Fruit fly (Drosophila melanogaster) whole organism, embryonic: ENCODE results near the gene Pvf1.

Source experiments
- Antp ChIP-seq: fragments of 200-800 bp; sonication (Bioruptor generic); optimal IDR thresholded peaks from 3 replicates; lab custom pipeline; 2016; ENCODE audit warnings: missing biosample characterization, missing genetic modification characterization
- Asciz ChIP-seq: fragments of 200-800 bp; sonication (Bioruptor generic); optimal IDR thresholded peaks from 2 replicates; lab custom pipeline; 2017; ENCODE audit warnings: missing biosample characterization, mild to moderate bottlenecking, missing genetic modification characterization, missing genetic modification reagents
- Blimp-1 ChIP-seq: fragments of 200-800 bp; sonication (Bioruptor generic); optimal IDR thresholded peaks from 3 replicates; lab custom pipeline; 2018; ENCODE audit warnings: missing biosample characterization, missing genetic modification characterization, mild to moderate bottlenecking, moderate library complexity, missing genetic modification reagents
- CG10565 ChIP-seq: fragments of 200-800 bp; sonication (Bioruptor generic); optimal IDR thresholded peaks from 3 replicates; lab custom pipeline; 2016; ENCODE audit warnings: missing biosample characterization, mild to moderate bottlenecking, missing genetic modification characterization
- CG12659 ChIP-seq: fragments of 200-800 bp; sonication (Bioruptor generic); optimal IDR thresholded peaks from 3 replicates; lab custom pipeline; 2017; ENCODE audit warnings: mild to moderate bottlenecking, missing biosample characterization, missing genetic modification reagents, missing genetic modification characterization
- CG12744 ChIP-seq: fragments of 200-800 bp; sonication (Bioruptor generic); optimal IDR thresholded peaks from 2 replicates; lab custom pipeline; 2016; ENCODE audit warnings: missing biosample characterization, missing genetic modification characterization
- CG14014 ChIP-seq: fragments of 200-800 bp; sonication (Bioruptor generic); IDR thresholded peaks from 2 replicates; pipeline ENCODE4 v1.3.6; 2022; ENCODE audit warnings: missing biosample characterization, missing genetic modification characterization
- CG16813 ChIP-seq: fragments of 200-800 bp; sonication (Bioruptor generic); IDR thresholded peaks from 3 replicates; pipeline ENCODE4 v1.3.6; 2022; ENCODE audit warnings: missing biosample characterization, missing genetic modification characterization; ENCODE audit not compliant: partially characterized antibody
- CG16815 ChIP-seq: fragments of 200-800 bp; sonication (Bioruptor generic); optimal IDR thresholded peaks from 3 replicates; lab custom pipeline; 2017; ENCODE audit warnings: missing biosample characterization, mild to moderate bottlenecking, missing genetic modification characterization
- CG17186 ChIP-seq: fragments of 200-800 bp; sonication (Bioruptor generic); optimal IDR thresholded peaks from 3 replicates; lab custom pipeline; 2017; ENCODE audit warnings: missing biosample characterization, missing genetic modification reagents, missing genetic modification characterization
- CG17385 ChIP-seq: fragments of 200-800 bp; sonication (Bioruptor generic); optimal IDR thresholded peaks from 3 replicates; lab custom pipeline; 2018; ENCODE audit warnings: missing biosample characterization, mild to moderate bottlenecking, missing genetic modification characterization
- CG18619 ChIP-seq: fragments of 200-800 bp; sonication (Bioruptor generic); optimal IDR thresholded peaks from 3 replicates; lab custom pipeline; 2017; ENCODE audit warnings: missing biosample characterization, mild to moderate bottlenecking, missing genetic modification characterization
- CG2116 ChIP-seq: fragments of 200-800 bp; sonication (Bioruptor generic); optimal IDR thresholded peaks from 3 replicates; lab custom pipeline; 2018; ENCODE audit warnings: missing biosample characterization, mild to moderate bottlenecking, missing genetic modification characterization
- CG2129 ChIP-seq: fragments of 200-800 bp; sonication (Bioruptor generic); IDR thresholded peaks from 2 replicates; pipeline ENCODE4 v1.3.6; 2022; ENCODE audit warnings: missing biosample characterization, missing genetic modification characterization; ENCODE audit not compliant: partially characterized antibody
- CG2199 ChIP-seq: fragments of 200-800 bp; sonication (Bioruptor generic); IDR thresholded peaks from 3 replicates; pipeline ENCODE4 v1.3.6; 2022; ENCODE audit warnings: missing biosample characterization, missing genetic modification characterization
- CG30020 ChIP-seq: fragments of 200-800 bp; optimal IDR thresholded peaks from 2 replicates; lab custom pipeline; 2019; ENCODE audit warnings: missing biosample characterization, mild to moderate bottlenecking, missing genetic modification characterization, moderate library complexity
- CG3281 ChIP-seq: fragments of 200-800 bp; sonication (Bioruptor generic); optimal IDR thresholded peaks from 3 replicates; lab custom pipeline; 2017; ENCODE audit warnings: missing biosample characterization, mild to moderate bottlenecking, missing genetic modification characterization
- CG4360 ChIP-seq: fragments of 200-800 bp; sonication (Bioruptor generic); IDR thresholded peaks from 2 replicates; pipeline ENCODE4 v1.3.6; 2022; ENCODE audit warnings: missing biosample characterization, missing genetic modification characterization
- CG8089 ChIP-seq: fragments of 200-800 bp; sonication (Bioruptor generic); optimal IDR thresholded peaks from 3 replicates; lab custom pipeline; 2016; ENCODE audit warnings: missing biosample characterization, missing genetic modification characterization
- Deaf1 ChIP-seq: fragments of 200-800 bp; optimal IDR thresholded peaks from 3 replicates; lab custom pipeline; 2019; ENCODE audit warnings: missing biosample characterization, mild to moderate bottlenecking, missing genetic modification characterization, moderate library complexity
- Drgx ChIP-seq: fragments of 200-800 bp; sonication (Bioruptor generic); IDR thresholded peaks from 2 replicates; pipeline ENCODE4 v1.3.6; 2022; ENCODE audit warnings: missing biosample characterization, missing genetic modification characterization
- Lpt ChIP-seq: fragments of >200 bp; optimal IDR thresholded peaks from 2 replicates; lab custom pipeline; 2018; ENCODE audit warnings: missing biosample characterization, missing genetic modification characterization
- Med ChIP-seq: fragments of 200-800 bp; sonication (Bioruptor generic); peaks from one replicate; lab custom pipeline; 2016; ENCODE audit warnings: missing biosample characterization, missing genetic modification characterization, mild to moderate bottlenecking, inconsistent platforms, moderate library complexity
- Meics ChIP-seq: fragments of 200-800 bp; sonication (Bioruptor generic); optimal IDR thresholded peaks from 2 replicates; lab custom pipeline; 2017; ENCODE audit warnings: missing biosample characterization, mild to moderate bottlenecking, missing genetic modification characterization
- NFAT ChIP-seq: fragments of 200-800 bp; sonication (Bioruptor generic); IDR thresholded peaks from 2 replicates; pipeline ENCODE4 v1.3.6; 2022; ENCODE audit warnings: missing biosample characterization, missing genetic modification characterization
- Pdp1 ChIP-seq, 2 experiments: fragments of 200-800 bp; sonication (Bioruptor generic); optimal IDR thresholded peaks; 3 replicates each; lab custom pipeline; 2016; ENCODE audit warnings: missing biosample characterization in 2 of 2, missing genetic modification characterization in 2 of 2, mild to moderate bottlenecking in 1 of 2, moderate library complexity in 1 of 2
- Trl ChIP-seq, 3 experiments: fragments of >200 bp in 2 of 3; fragments of 200-800 bp in 1 of 3; sonication (Bioruptor generic) in 1 of 3; optimal IDR thresholded peaks; 2 replicates in 1 of 3; 3 replicates in 2 of 3; lab custom pipeline; 2016 to 2017; ENCODE audit warnings: missing biosample characterization in 1 of 3, missing genetic modification characterization in 1 of 3
- bsh ChIP-seq, 2 experiments: fragments of 200-800 bp; sonication (Bioruptor generic); optimal IDR thresholded peaks; 2 replicates each; lab custom pipeline; 2017 to 2018; ENCODE audit warnings: mild to moderate bottlenecking in 2 of 2, missing biosample characterization in 2 of 2, missing genetic modification characterization in 2 of 2, moderate library complexity in 1 of 2
- btn ChIP-seq: fragments of 200-800 bp; sonication (Bioruptor generic); optimal IDR thresholded peaks from 2 replicates; lab custom pipeline; 2016; ENCODE audit warnings: missing biosample characterization, missing genetic modification characterization
- chinmo ChIP-seq: fragments of 200-800 bp; sonication (Bioruptor generic); IDR thresholded peaks from 4 replicates; pipeline ENCODE4 v1.3.6; 2022; ENCODE audit warnings: missing biosample characterization, missing genetic modification characterization; ENCODE audit not compliant: partially characterized antibody
- crol ChIP-seq: fragments of 200-800 bp; sonication (Bioruptor generic); IDR thresholded peaks from 2 replicates; pipeline ENCODE4 v1.3.6; 2022; ENCODE audit warnings: missing biosample characterization, missing genetic modification characterization
- esg ChIP-seq: fragments of 200-800 bp; sonication (Bioruptor generic); conservative IDR thresholded peaks from 2 replicates; pipeline ENCODE4 v1.3.6; 2022; ENCODE audit warnings: missing biosample characterization, missing genetic modification characterization
- gfzf ChIP-seq: fragments of 200-800 bp; sonication (Bioruptor generic); optimal IDR thresholded peaks from 2 replicates; lab custom pipeline; 2016; ENCODE audit warnings: missing biosample characterization, mild to moderate bottlenecking, missing genetic modification characterization, moderate library complexity
- grn ChIP-seq: fragments of 200-800 bp; sonication (Bioruptor generic); optimal IDR thresholded peaks from 3 replicates; lab custom pipeline; 2017; ENCODE audit warnings: missing biosample characterization, missing genetic modification characterization
- hbn ChIP-seq: fragments of 200-800 bp; sonication (Bioruptor generic); IDR thresholded peaks from 2 replicates; pipeline ENCODE4 v1.3.6; 2022; ENCODE audit warnings: missing biosample characterization, missing genetic modification characterization; ENCODE audit not compliant: partially characterized antibody
- kah ChIP-seq: fragments of 200-800 bp; sonication (Bioruptor generic); optimal IDR thresholded peaks from 2 replicates; lab custom pipeline; 2018; ENCODE audit warnings: missing biosample characterization, mild to moderate bottlenecking, missing genetic modification characterization
- kni ChIP-seq: fragments of 200-800 bp; sonication (Bioruptor generic); optimal IDR thresholded peaks from 3 replicates; lab custom pipeline; 2017; ENCODE audit warnings: mild to moderate bottlenecking, missing biosample characterization, missing genetic modification reagents, missing genetic modification characterization
- nom ChIP-seq: fragments of 200-800 bp; sonication (Bioruptor generic); optimal IDR thresholded peaks from 2 replicates; lab custom pipeline; 2017; ENCODE audit warnings: missing biosample characterization, missing genetic modification characterization, mild to moderate bottlenecking, moderate library complexity, missing genetic modification reagents
- pan ChIP-seq, 4 experiments: fragments of >200 bp in 3 of 4; fragments of 200-800 bp in 1 of 4; sonication (Bioruptor generic) in 1 of 4; optimal IDR thresholded peaks in 3 of 4; IDR thresholded peaks in 1 of 4; 2 replicates each; pipeline versions ENCODE4 v1.3.6 to Lab custom; 2017 to 2022; ENCODE audit warnings: missing biosample characterization in 2 of 4, missing genetic modification characterization in 2 of 4, mixed read lengths in 1 of 4
- pnt ChIP-seq: fragments of 200-800 bp; sonication (Bioruptor generic); optimal IDR thresholded peaks from 3 replicates; lab custom pipeline; 2016; ENCODE audit warnings: missing biosample characterization, missing genetic modification characterization
- row ChIP-seq: fragments of 200-800 bp; sonication (Bioruptor generic); IDR thresholded peaks from 3 replicates; pipeline ENCODE4 v1.3.6; 2022; ENCODE audit warnings: missing biosample characterization, missing genetic modification characterization
- sd ChIP-seq: fragments of 200-800 bp; sonication (Bioruptor generic); optimal IDR thresholded peaks from 3 replicates; lab custom pipeline; 2018; ENCODE audit warnings: missing biosample characterization, mild to moderate bottlenecking, missing genetic modification characterization, moderate library complexity
- sens ChIP-seq: fragments of 200-800 bp; sonication (Bioruptor generic); peaks from one replicate; lab custom pipeline; 2016; ENCODE audit warnings: missing biosample characterization, missing genetic modification characterization
- so ChIP-seq: fragments of 200-800 bp; sonication (Bioruptor generic); IDR thresholded peaks from 3 replicates; pipeline ENCODE4 v1.3.6; 2022; ENCODE audit warnings: missing biosample characterization, missing genetic modification characterization
- stwl ChIP-seq: fragments of 200-800 bp; sonication (Bioruptor generic); optimal IDR thresholded peaks from 3 replicates; lab custom pipeline; 2018; ENCODE audit warnings: missing biosample characterization, mild to moderate bottlenecking, missing genetic modification characterization, moderate library complexity

Pvf1 gene

DNA sequence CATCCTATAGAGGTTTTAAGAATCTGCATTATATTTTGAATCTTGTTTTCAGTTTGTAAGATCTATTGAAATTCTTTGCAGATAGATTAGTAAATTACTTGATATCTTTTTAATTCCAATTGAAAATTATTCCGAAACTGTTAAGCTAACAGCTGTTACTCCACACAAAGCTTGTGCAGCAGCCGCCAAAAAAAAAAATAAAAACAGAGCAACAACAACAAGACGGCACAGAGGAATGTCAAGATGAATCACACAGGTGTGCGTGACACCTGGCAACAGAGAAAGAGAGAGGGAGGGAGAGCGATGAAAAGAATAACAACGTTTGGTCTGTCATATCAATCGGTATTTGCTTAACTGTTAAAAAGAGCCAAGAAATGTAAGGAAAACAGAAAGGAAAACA lies 2.5 kb downstream of the Pvf1 start:
- TF ChIP-seq row (GFP tag; lab: Robert Waterston, UW), result no peak
- no peak for TF ChIP-seq CG16813 (GFP tag; lab: Robert Waterston, UW)
- peak; percentile 84 for TF ChIP-seq sd (tag; lab: Kevin White, UChicago)
- no peak for TF ChIP-seq CG2116 (GFP tag; lab: Kevin White, UChicago)
- TF ChIP-seq pan (optimal IDR thresholded peaks at IDR 0.05; lab: Kevin White, UChicago), result no peak
- no peak for TF ChIP-seq pan (GFP tag; optimal IDR thresholded peaks at IDR 0.05 in 1 of 2, IDR thresholded peaks at IDR 0.05 in 1 of 2)
- no peak for TF ChIP-seq CG30020 (tag; lab: Kevin White, UChicago)
- TF ChIP-seq Blimp-1, result peak; percentile 3
- no peak for TF ChIP-seq Meics (GFP tag; lab: Kevin White, UChicago)
- no peak for TF ChIP-seq crol (GFP tag; lab: Robert Waterston, UW)
- TF ChIP-seq CG8089, result no peak
- no peak for TF ChIP-seq CG17186
- TF ChIP-seq esg, result no peak
- peak; percentile 23 for TF ChIP-seq kni (GFP tag; lab: Kevin White, UChicago)
- peak; percentile 70 for TF ChIP-seq CG4360 (GFP tag; lab: Robert Waterston, UW)
- no peak for TF ChIP-seq stwl (tag; lab: Kevin White, UChicago)
- TF ChIP-seq CG10565 (GFP tag; lab: Kevin White, UChicago), result no peak
- TF ChIP-seq kah (GFP tag; lab: Kevin White, UChicago), result peak; percentile 23
- no peak for TF ChIP-seq Asciz
- 0 out of 4 replicates have a peak, but pooled peaks have one; percentile 51 for TF ChIP-seq chinmo (GFP tag; lab: Robert Waterston, UW)

DNA sequence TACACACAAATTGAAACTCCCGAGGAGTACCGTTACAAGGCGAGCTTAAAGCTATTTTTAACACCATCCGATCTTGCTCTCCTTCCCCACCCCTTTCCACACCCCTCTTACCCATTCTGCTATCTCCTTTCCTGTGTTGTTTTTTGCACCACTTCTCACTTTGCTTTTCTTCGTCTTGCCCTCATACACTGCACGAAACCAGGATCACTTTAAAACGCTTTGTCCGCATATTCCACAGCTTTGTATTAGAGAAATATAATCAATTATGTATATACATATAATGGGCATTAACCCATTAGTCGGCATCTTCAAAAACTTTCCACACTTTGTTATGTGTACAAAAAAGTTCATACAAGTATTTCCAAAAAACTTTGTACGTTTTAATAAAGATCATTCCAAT lies 3.0 kb downstream of the Pvf1 start:
- TF ChIP-seq CG3281 (GFP tag; lab: Kevin White, UChicago) (no peak), NFAT (no peak), Deaf1 (tag; lab: Kevin White, UChicago) (no peak), pnt (GFP tag; lab: Kevin White, UChicago) (no peak), CG14014 (GFP tag; lab: Robert Waterston, UW) (no peak), CG18619 (GFP tag; lab: Kevin White, UChicago) (no peak), CG2129 (GFP tag; lab: Robert Waterston, UW) (no peak), CG12659 (no peak), gfzf (GFP tag; lab: Kevin White, UChicago) (no peak), Drgx (GFP tag; lab: Robert Waterston, UW) (0 out of 2 replicates have a peak, but pooled peaks have one; percentile 26), crol (GFP tag; lab: Robert Waterston, UW) (0 out of 2 replicates have a peak, but pooled peaks have one; percentile 17), Antp (GFP tag; lab: Kevin White, UChicago) (no peak), CG16815 (GFP tag; lab: Kevin White, UChicago) (no peak), grn (no peak)

dm6 chrX:18836315-18836714 lies 3.8 kb downstream of the Pvf1 start:
- TF ChIP-seq Med, result peak; percentile 56
- peak; percentile 77 for TF ChIP-seq CG17385
- TF ChIP-seq so (GFP tag; lab: Robert Waterston, UW), result no peak
- TF ChIP-seq btn (GFP tag; lab: Kevin White, UChicago), result no peak
- TF ChIP-seq Trl (optimal IDR thresholded peaks at IDR 0.05; lab: Kevin White, UChicago), result no peak
- no peak for TF ChIP-seq Trl (GFP tag; optimal IDR thresholded peaks at IDR 0.05; lab: Kevin White, UChicago)
- TF ChIP-seq sens (GFP tag; lab: Kevin White, UChicago), result peak; percentile 60
- 0 out of 3 replicates have a peak, but pooled peaks have one; percentile 16 for TF ChIP-seq CG2199 (GFP tag; lab: Robert Waterston, UW)
- no peak for TF ChIP-seq Lpt
- TF ChIP-seq Blimp-1, result peak; percentile 66
- TF ChIP-seq nom (GFP tag; lab: Kevin White, UChicago), result peak; percentile 57
- TF ChIP-seq hbn, result no peak
- peak in 1 of 2 experiments; percentile 17 for TF ChIP-seq Pdp1 (GFP tag; optimal IDR thresholded peaks at IDR 0.05; lab: Kevin White, UChicago)
- peak in 1 of 2 experiments; percentile 16 for TF ChIP-seq bsh (GFP tag; optimal IDR thresholded peaks at IDR 0.05; lab: Kevin White, UChicago)
- TF ChIP-seq CG12744 (GFP tag; lab: Kevin White, UChicago), result no peak
